Fruit fly (Drosophila melanogaster) whole organism, embryonic: ENCODE results near the gene Charon.
A peak's percentile ranks its signal among the peaks of the same experiment; 100 is the strongest.

Experiments used
- Adf1 ChIP-seq: fragments of 200-800 bp; sonication (Bioruptor generic); IDR thresholded peaks from 2 replicates; pipeline ENCODE4 v1.3.6; 2022; ENCODE audit warnings: missing biosample characterization, missing genetic modification characterization
- Bgb ChIP-seq: fragments of 200-800 bp; sonication (Bioruptor generic); IDR thresholded peaks from 2 replicates; pipeline ENCODE4 v1.3.6; 2022; ENCODE audit warnings: missing biosample characterization, missing genetic modification characterization; ENCODE audit not compliant: partially characterized antibody
- Bteb2 ChIP-seq: fragments of 200-800 bp; sonication (Bioruptor generic); optimal IDR thresholded peaks from 2 replicates; lab custom pipeline; 2016; ENCODE audit warnings: missing biosample characterization, missing genetic modification characterization
- CG10147 ChIP-seq: fragments of 200-800 bp; sonication (Bioruptor generic); optimal IDR thresholded peaks from 2 replicates; lab custom pipeline; 2019; ENCODE audit warnings: missing biosample characterization, mild to moderate bottlenecking, missing genetic modification characterization, moderate library complexity
- CG10209 ChIP-seq: fragments of 200-800 bp; sonication (Bioruptor generic); optimal IDR thresholded peaks from 3 replicates; lab custom pipeline; 2017; ENCODE audit warnings: missing biosample characterization, mild to moderate bottlenecking, missing genetic modification characterization, missing genetic modification reagents
- CG10431 ChIP-seq: fragments of 200-800 bp; sonication (Bioruptor generic); optimal IDR thresholded peaks from 3 replicates; lab custom pipeline; 2018; ENCODE audit warnings: missing biosample characterization, mild to moderate bottlenecking, missing genetic modification characterization
- CG10543 ChIP-seq: fragments of 200-800 bp; sonication (Bioruptor generic); optimal IDR thresholded peaks from 3 replicates; lab custom pipeline; 2017; ENCODE audit warnings: missing biosample characterization, mild to moderate bottlenecking, missing genetic modification characterization, moderate library complexity
- CG11723 ChIP-seq: fragments of 200-800 bp; sonication (Bioruptor generic); optimal IDR thresholded peaks from 2 replicates; lab custom pipeline; 2017; ENCODE audit warnings: missing biosample characterization, mild to moderate bottlenecking, missing genetic modification characterization
- CG12071 ChIP-seq: fragments of 200-800 bp; sonication (Bioruptor generic); optimal IDR thresholded peaks from 3 replicates; lab custom pipeline; 2018; ENCODE audit warnings: missing biosample characterization, mild to moderate bottlenecking, missing genetic modification characterization
- CG12299 ChIP-seq: fragments of 200-800 bp; sonication (Bioruptor generic); optimal IDR thresholded peaks from 2 replicates; lab custom pipeline; 2018; ENCODE audit warnings: missing biosample characterization, mild to moderate bottlenecking, missing genetic modification characterization
- CG12769 ChIP-seq: fragments of 200-800 bp; sonication (Bioruptor generic); optimal IDR thresholded peaks from 2 replicates; lab custom pipeline; 2019; ENCODE audit warnings: missing biosample characterization, mild to moderate bottlenecking, missing genetic modification characterization, moderate library complexity
- CG14667 ChIP-seq: fragments of 200-800 bp; sonication (Bioruptor generic); IDR thresholded peaks from 2 replicates; pipeline ENCODE4 v1.3.6; 2022; ENCODE audit warnings: missing biosample characterization, missing genetic modification characterization
- CG15073 ChIP-seq: fragments of 200-800 bp; sonication (Bioruptor generic); optimal IDR thresholded peaks from 2 replicates; lab custom pipeline; 2016; ENCODE audit warnings: missing biosample characterization, missing genetic modification characterization
- CG15269 ChIP-seq: fragments of 200-800 bp; sonication (Bioruptor generic); optimal IDR thresholded peaks from 2 replicates; lab custom pipeline; 2018; ENCODE audit warnings: missing biosample characterization, mild to moderate bottlenecking, missing genetic modification characterization, moderate library complexity
- CG15479 ChIP-seq: fragments of 200-800 bp; sonication (Bioruptor generic); optimal IDR thresholded peaks from 3 replicates; lab custom pipeline; 2019; ENCODE audit warnings: missing biosample characterization, mild to moderate bottlenecking, missing genetic modification characterization, moderate library complexity
- CG15514 ChIP-seq: fragments of 200-800 bp; sonication (Bioruptor generic); optimal IDR thresholded peaks from 3 replicates; lab custom pipeline; 2017; ENCODE audit warnings: missing biosample characterization, missing genetic modification characterization, mild to moderate bottlenecking, moderate library complexity, missing genetic modification reagents
- CG16813 ChIP-seq: fragments of 200-800 bp; sonication (Bioruptor generic); IDR thresholded peaks from 3 replicates; pipeline ENCODE4 v1.3.6; 2022; ENCODE audit warnings: missing biosample characterization, missing genetic modification characterization; ENCODE audit not compliant: partially characterized antibody
- CG17328 ChIP-seq: fragments of 200-800 bp; sonication (Bioruptor generic); IDR thresholded peaks from 2 replicates; pipeline ENCODE4 v1.3.6; 2022; ENCODE audit warnings: missing biosample characterization, missing genetic modification characterization
- CG18764 ChIP-seq: fragments of 200-800 bp; sonication (Bioruptor generic); optimal IDR thresholded peaks from 3 replicates; lab custom pipeline; 2016; ENCODE audit warnings: missing biosample characterization, missing genetic modification characterization
- CG2129 ChIP-seq: fragments of 200-800 bp; sonication (Bioruptor generic); IDR thresholded peaks from 2 replicates; pipeline ENCODE4 v1.3.6; 2022; ENCODE audit warnings: missing biosample characterization, missing genetic modification characterization; ENCODE audit not compliant: partially characterized antibody
- CG3065 ChIP-seq: fragments of 200-800 bp; sonication (Bioruptor generic); optimal IDR thresholded peaks from 2 replicates; lab custom pipeline; 2016; ENCODE audit warnings: missing biosample characterization, missing genetic modification characterization
- CG7745 ChIP-seq: fragments of 200-800 bp; sonication (Bioruptor generic); optimal IDR thresholded peaks from 2 replicates; lab custom pipeline; 2018; ENCODE audit warnings: missing biosample characterization, mild to moderate bottlenecking, missing genetic modification characterization, moderate library complexity
- CG7839 ChIP-seq: fragments of 200-800 bp; sonication (Bioruptor generic); optimal IDR thresholded peaks from 3 replicates; lab custom pipeline; 2018; ENCODE audit warnings: missing biosample characterization, mild to moderate bottlenecking, missing genetic modification characterization, moderate library complexity
- CG9215 ChIP-seq: fragments of 200-800 bp; sonication (Bioruptor generic); IDR thresholded peaks from 2 replicates; pipeline ENCODE4 v1.3.6; 2022; ENCODE audit warnings: missing biosample characterization, missing genetic modification characterization
- CG9609 ChIP-seq: fragments of 200-800 bp; sonication (Bioruptor generic); optimal IDR thresholded peaks from 3 replicates; lab custom pipeline; 2016; ENCODE audit warnings: missing biosample characterization, missing genetic modification characterization
- ERR ChIP-seq: fragments of 200-800 bp; sonication (Bioruptor generic); optimal IDR thresholded peaks from 2 replicates; lab custom pipeline; 2016; ENCODE audit warnings: missing biosample characterization, missing genetic modification characterization
- HLHmδ ChIP-seq: fragments of 200-800 bp; sonication (Bioruptor generic); optimal IDR thresholded peaks from 2 replicates; lab custom pipeline; 2018; ENCODE audit warnings: missing biosample characterization, mild to moderate bottlenecking, missing genetic modification characterization, moderate library complexity
- Hr39 ChIP-seq: fragments of >200 bp; optimal IDR thresholded peaks from 2 replicates; lab custom pipeline; 2017
- Nf-YA ChIP-seq: fragments of 200-800 bp; sonication (Bioruptor generic); IDR thresholded peaks from 2 replicates; pipeline ENCODE4 v1.3.6; 2022; ENCODE audit warnings: missing biosample characterization, missing genetic modification characterization
- TFAM ChIP-seq: fragments of 200-800 bp; sonication (Bioruptor generic); optimal IDR thresholded peaks from 2 replicates; lab custom pipeline; 2017; ENCODE audit warnings: missing biosample characterization, missing genetic modification characterization, inconsistent platforms
- bcd ChIP-seq: fragments of 200-800 bp; sonication (Bioruptor generic); optimal IDR thresholded peaks from 2 replicates; lab custom pipeline; 2017; ENCODE audit warnings: missing biosample characterization, mild to moderate bottlenecking, missing genetic modification characterization
- bsh ChIP-seq, 2 experiments: fragments of 200-800 bp; sonication (Bioruptor generic); optimal IDR thresholded peaks; 2 replicates each; lab custom pipeline; 2017 to 2018; ENCODE audit warnings: mild to moderate bottlenecking in 2 of 2, missing biosample characterization in 2 of 2, missing genetic modification characterization in 2 of 2, moderate library complexity in 1 of 2
- crol ChIP-seq: fragments of 200-800 bp; sonication (Bioruptor generic); IDR thresholded peaks from 2 replicates; pipeline ENCODE4 v1.3.6; 2022; ENCODE audit warnings: missing biosample characterization, missing genetic modification characterization
- dati ChIP-seq: fragments of 200-800 bp; sonication (Bioruptor generic); IDR thresholded peaks from 2 replicates; pipeline ENCODE4 v1.3.6; 2022; ENCODE audit warnings: missing biosample characterization, missing genetic modification characterization
- eve ChIP-seq, 2 experiments: fragments of >200 bp; optimal IDR thresholded peaks; 2 replicates each; lab custom pipeline; 2017; ENCODE audit warnings: missing biosample characterization in 2 of 2, missing genetic modification characterization in 2 of 2
- ham ChIP-seq: fragments of 200-800 bp; sonication (Bioruptor generic); IDR thresholded peaks from 2 replicates; pipeline ENCODE4 v1.3.6; 2022; ENCODE audit warnings: missing biosample characterization, missing genetic modification characterization
- her ChIP-seq: fragments of 200-800 bp; sonication (Bioruptor generic); optimal IDR thresholded peaks from 2 replicates; lab custom pipeline; 2016; ENCODE audit warnings: missing biosample characterization, missing genetic modification characterization
- inv ChIP-seq: fragments of 200-800 bp; sonication (Bioruptor generic); IDR thresholded peaks from 2 replicates; pipeline ENCODE4 v1.3.6; 2022; ENCODE audit warnings: missing biosample characterization, missing genetic modification characterization; ENCODE audit not compliant: partially characterized antibody
- jing ChIP-seq: fragments of 200-800 bp; sonication (Bioruptor generic); optimal IDR thresholded peaks from 2 replicates; lab custom pipeline; 2018; ENCODE audit warnings: missing biosample characterization, mild to moderate bottlenecking, missing genetic modification characterization
- kni ChIP-seq: fragments of 200-800 bp; sonication (Bioruptor generic); optimal IDR thresholded peaks from 3 replicates; lab custom pipeline; 2017; ENCODE audit warnings: mild to moderate bottlenecking, missing biosample characterization, missing genetic modification reagents, missing genetic modification characterization
- knrl ChIP-seq: fragments of 200-800 bp; sonication (Bioruptor generic); IDR thresholded peaks from 3 replicates; pipeline ENCODE4 v1.3.6; 2022; ENCODE audit warnings: missing biosample characterization, missing genetic modification characterization; ENCODE audit not compliant: partially characterized antibody
- luna ChIP-seq: fragments of 200-800 bp; sonication (Bioruptor generic); optimal IDR thresholded peaks from 2 replicates; lab custom pipeline; 2016; ENCODE audit warnings: missing biosample characterization, missing genetic modification characterization
- nerfin-2 ChIP-seq: fragments of 200-800 bp; sonication (Bioruptor generic); IDR thresholded peaks from 2 replicates; pipeline ENCODE4 v1.3.6; 2022; ENCODE audit warnings: missing biosample characterization, missing genetic modification characterization; ENCODE audit not compliant: partially characterized antibody
- nmo ChIP-seq: fragments of 200-800 bp; sonication (Bioruptor generic); optimal IDR thresholded peaks from 2 replicates; lab custom pipeline; 2018; ENCODE audit warnings: missing biosample characterization, mild to moderate bottlenecking, missing genetic modification characterization, moderate library complexity
- peb ChIP-seq: fragments of 200-800 bp; sonication (Bioruptor generic); IDR thresholded peaks from 2 replicates; pipeline ENCODE4 v1.3.6; 2022; ENCODE audit warnings: missing biosample characterization, missing genetic modification characterization
- pfk ChIP-seq: fragments of 200-800 bp; sonication (Bioruptor generic); optimal IDR thresholded peaks from 2 replicates; lab custom pipeline; 2018; ENCODE audit warnings: missing biosample characterization, mild to moderate bottlenecking, missing genetic modification characterization, moderate library complexity
- pita ChIP-seq: fragments of 200-800 bp; sonication (Bioruptor generic); optimal IDR thresholded peaks from 2 replicates; lab custom pipeline; 2017; ENCODE audit warnings: missing biosample characterization, mild to moderate bottlenecking, missing genetic modification characterization
- tap ChIP-seq: fragments of 200-800 bp; optimal IDR thresholded peaks from 3 replicates; lab custom pipeline; 2019; ENCODE audit warnings: missing biosample characterization, mild to moderate bottlenecking, missing genetic modification characterization, moderate library complexity
- tup ChIP-seq: fragments of 200-800 bp; sonication (Bioruptor generic); optimal IDR thresholded peaks from 2 replicates; lab custom pipeline; 2016; ENCODE audit warnings: missing biosample characterization, mild to moderate bottlenecking, missing genetic modification characterization, moderate library complexity
- tx ChIP-seq: fragments of 200-800 bp; sonication (Bioruptor generic); optimal IDR thresholded peaks from 2 replicates; lab custom pipeline; 2016; ENCODE audit warnings: missing biosample characterization, missing genetic modification characterization

Charon gene

dm6 chr2L:1169867-1170415 lies 2.7 kb downstream of the Charon start, which contains the start of the genes CG31922 and Plap (continued):
- TF ChIP-seq CG9609 (peak; percentile 27), CG7839 (tag; lab: Kevin White, UChicago) (no peak), dati (no peak), Nf-YA (GFP tag; lab: Robert Waterston, UW) (no peak), pita (GFP tag; lab: Kevin White, UChicago) (no peak), CG16813 (peak; percentile 94), CG7745 (tag; lab: Kevin White, UChicago) (no peak), CG11723 (GFP tag; lab: Kevin White, UChicago) (no peak), crol (GFP tag; lab: Robert Waterston, UW) (no peak), CG18764 (GFP tag; lab: Kevin White, UChicago) (peak; percentile 66), CG17328 (peak; percentile 17; the same call in 1 of the 2 replicates), bsh (GFP tag; optimal IDR thresholded peaks at IDR 0.05; lab: Kevin White, UChicago) (peak in 1 of 2 experiments; percentile 48), peb (GFP tag; lab: Robert Waterston, UW) (no peak), CG15269 (tag; lab: Kevin White, UChicago) (no peak), HLHmδ (no peak), CG15479 (no peak), kni (GFP tag; lab: Kevin White, UChicago) (peak; percentile 14), Bgb (GFP tag; lab: Robert Waterston, UW) (peak; percentile 81), CG12299 (tag; lab: Kevin White, UChicago) (peak; percentile 53), TFAM (GFP tag; lab: Kevin White, UChicago) (no peak), CG15073 (GFP tag; lab: Kevin White, UChicago) (no peak), nerfin-2 (peak; percentile 81), CG9215 (peak; percentile 78), CG12769 (no peak), CG10209 (GFP tag; lab: Kevin White, UChicago) (peak; percentile 51), tup (GFP tag; lab: Kevin White, UChicago) (no peak), pfk (GFP tag; lab: Kevin White, UChicago) (no peak), jing (no peak), CG14667 (no peak), Bteb2 (GFP tag; lab: Kevin White, UChicago) (peak; percentile 56), ERR (no peak), CG10543 (GFP tag; lab: Kevin White, UChicago) (peak; percentile 80), knrl (peak; percentile 95), CG12071 (GFP tag; lab: Kevin White, UChicago) (no peak), CG10431 (GFP tag; lab: Kevin White, UChicago) (peak; percentile 23), inv (GFP tag; lab: Robert Waterston, UW) (peak; percentile 91), CG15514 (GFP tag; lab: Kevin White, UChicago) (peak; percentile 83), bcd (GFP tag; lab: Kevin White, UChicago) (peak; percentile 63), Adf1 (GFP tag; lab: Robert Waterston, UW) (no peak), CG3065 (no peak), CG10147 (peak; percentile 76), CG2129 (GFP tag; lab: Robert Waterston, UW) (peak; percentile 91), Hr39 (lab: Kevin White, UChicago) (no peak), tx (GFP tag; lab: Kevin White, UChicago) (peak; percentile 41), nmo (GFP tag; lab: Kevin White, UChicago) (peak; percentile 85), eve (GFP tag; optimal IDR thresholded peaks at IDR 0.05; lab: Kevin White, UChicago) (no peak), tap (tag; lab: Kevin White, UChicago) (no peak), luna (GFP tag; lab: Kevin White, UChicago) (peak; percentile 21), ham (GFP tag; lab: Robert Waterston, UW) (no peak), her (GFP tag; lab: Kevin White, UChicago) (peak; percentile 9)
